Worm (Caenorhabditis elegans) whole organism, L4 larva: ENCODE data around the gene str-81.
A peak's percentile ranks its signal among the peaks of the same experiment; 100 is the strongest.

Experiments used
- F10B5.3 ChIP-seq: sonication (generic microtip); optimal IDR thresholded peaks from 2 replicates; lab custom pipeline; 2016; ENCODE audit warnings: mild to moderate bottlenecking, missing genetic modification characterization, missing compliant biosample characterization
- Y5F2A.4 ChIP-seq: fragments of 200-800 bp; sonication (Bioruptor generic); optimal IDR thresholded peaks from 2 replicates; lab custom pipeline; 2018; ENCODE audit warnings: mild to moderate bottlenecking, missing genetic modification characterization, missing compliant biosample characterization
- ceh-44 ChIP-seq: fragments of 200-800 bp; sonication (Bioruptor generic); IDR thresholded peaks from 2 replicates; pipeline ENCODE4 v1.3.6; 2022; ENCODE audit warnings: missing genetic modification reagents, missing genetic modification characterization, missing compliant biosample characterization
- ces-1 ChIP-seq: fragments of 150-350 bp; sonication (generic microtip); optimal IDR thresholded peaks from 4 replicates; lab custom pipeline; 2014; ENCODE audit warnings: missing biosample characterization, missing genetic modification reagents, missing genetic modification characterization
- cey-2 ChIP-seq: sonication (generic microtip); optimal IDR thresholded peaks from 3 replicates; lab custom pipeline; 2017; ENCODE audit warnings: missing genetic modification characterization, mild to moderate bottlenecking, missing compliant biosample characterization, antibody characterized with exemption, borderline replicate concordance; ENCODE audit not compliant: insufficient read depth
- daf-16 ChIP-seq, 3 experiments: sonication (generic microtip); optimal IDR thresholded peaks; 2 replicates each; lab custom pipeline; 2016 to 2017; ENCODE audit warnings: missing genetic modification characterization in 3 of 3, missing genetic modification reagents in 3 of 3, mild to moderate bottlenecking in 2 of 3, missing compliant biosample characterization in 2 of 3, missing biosample characterization in 1 of 3, moderate library complexity in 1 of 3
- daf-8 ChIP-seq: fragments of 200-800 bp; sonication (Bioruptor generic); IDR thresholded peaks from 2 replicates; pipeline ENCODE4 v1.3.6; 2022; ENCODE audit warnings: missing genetic modification characterization, missing compliant biosample characterization
- dmd-6 ChIP-seq: fragments of 200-800 bp; sonication (Bioruptor generic); IDR thresholded peaks from 2 replicates; pipeline ENCODE4 v1.3.6; 2022; ENCODE audit warnings: missing genetic modification reagents, missing genetic modification characterization, missing compliant biosample characterization
- dmd-9 ChIP-seq: fragments of 200-800 bp; sonication (Bioruptor generic); IDR thresholded peaks from 2 replicates; pipeline ENCODE4 v1.3.6; 2022; ENCODE audit warnings: missing genetic modification reagents, missing genetic modification characterization, missing compliant biosample characterization
- dpl-1 ChIP-seq: fragments of 150-350 bp; optimal IDR thresholded peaks from 2 replicates; lab custom pipeline; 2014; ENCODE audit warnings: missing biosample characterization, missing genetic modification reagents, missing genetic modification characterization
- egl-43 ChIP-seq: fragments of 200-800 bp; sonication (Bioruptor generic); IDR thresholded peaks from 2 replicates; pipeline ENCODE4 v1.3.6; 2022; ENCODE audit warnings: missing genetic modification reagents, missing genetic modification characterization, missing compliant biosample characterization
- gei-8 ChIP-seq: fragments of 200-800 bp; sonication (Bioruptor generic); optimal IDR thresholded peaks from 2 replicates; lab custom pipeline; 2018; ENCODE audit warnings: mild to moderate bottlenecking, missing genetic modification characterization, missing compliant biosample characterization
- hmg-1.1 ChIP-seq: fragments of 200-800 bp; sonication (Bioruptor generic); IDR thresholded peaks from 2 replicates; pipeline ENCODE4 v1.3.6; 2022; ENCODE audit warnings: missing genetic modification reagents, missing genetic modification characterization, missing compliant biosample characterization
- jun-1 ChIP-seq: fragments of 150-350 bp; optimal IDR thresholded peaks from 2 replicates; lab custom pipeline; 2014; ENCODE audit warnings: missing biosample characterization, missing genetic modification reagents, missing genetic modification characterization
- lim-7 ChIP-seq: fragments of 200-800 bp; sonication (Bioruptor generic); IDR thresholded peaks from 2 replicates; pipeline ENCODE4 v1.3.6; 2022; ENCODE audit warnings: missing genetic modification characterization, missing compliant biosample characterization
- lin-15B ChIP-seq: fragments of 150-350 bp; sonication (generic microtip); optimal IDR thresholded peaks from 3 replicates; lab custom pipeline; 2014; ENCODE audit warnings: missing biosample characterization, missing genetic modification characterization
- lin-38 ChIP-seq: fragments of 200-800 bp; sonication (Bioruptor generic); IDR thresholded peaks from 2 replicates; pipeline ENCODE4 v1.3.6; 2022; ENCODE audit warnings: missing genetic modification reagents, missing genetic modification characterization, missing compliant biosample characterization
- nhr-42 ChIP-seq: fragments of 200-800 bp; sonication (Bioruptor generic); IDR thresholded peaks from 2 replicates; pipeline ENCODE4 v1.3.6; 2022; ENCODE audit warnings: missing genetic modification characterization, missing compliant biosample characterization
- pha-4 ChIP-seq, 2 experiments: fragments of 150-350 bp in 1 of 2; fragments of 200-800 bp in 1 of 2; sonication (Bioruptor generic) in 1 of 2; IDR thresholded peaks in 1 of 2; optimal IDR thresholded peaks in 1 of 2; 2 replicates each; pipeline versions ENCODE4 v1.3.6 to Lab custom; 2014 to 2022; ENCODE audit warnings: missing genetic modification characterization in 2 of 2, missing genetic modification reagents in 2 of 2, missing biosample characterization in 1 of 2, missing compliant biosample characterization in 1 of 2
- saeg-2 ChIP-seq: fragments of 200-800 bp; sonication (Bioruptor generic); IDR thresholded peaks from 2 replicates; pipeline ENCODE4 v1.3.6; 2022; ENCODE audit warnings: missing genetic modification reagents, missing genetic modification characterization, missing compliant biosample characterization
- set-16 ChIP-seq: fragments of 200-800 bp; sonication (Bioruptor generic); IDR thresholded peaks from 2 replicates; pipeline ENCODE4 v1.3.6; 2022; ENCODE audit warnings: missing genetic modification reagents, missing genetic modification characterization, missing compliant biosample characterization
- skn-1 ChIP-seq: fragments of 150-350 bp; optimal IDR thresholded peaks from 2 replicates; lab custom pipeline; 2014; ENCODE audit warnings: missing biosample characterization, missing genetic modification characterization
- snpc-4 ChIP-seq: fragments of 150-350 bp; optimal IDR thresholded peaks from 2 replicates; lab custom pipeline; 2014; ENCODE audit warnings: missing biosample characterization, missing genetic modification characterization
- spr-1 ChIP-seq: sonication (generic microtip); optimal IDR thresholded peaks from 2 replicates; lab custom pipeline; 2016; ENCODE audit warnings: mild to moderate bottlenecking, missing genetic modification characterization, missing compliant biosample characterization
- spr-3 ChIP-seq: fragments of 200-800 bp; sonication (Bioruptor generic); optimal IDR thresholded peaks from 2 replicates; lab custom pipeline; 2018; ENCODE audit warnings: mild to moderate bottlenecking, missing genetic modification characterization, missing compliant biosample characterization
- unc-130 ChIP-seq: sonication (generic microtip); optimal IDR thresholded peaks from 2 replicates; lab custom pipeline; 2016; ENCODE audit warnings: missing genetic modification reagents, missing genetic modification characterization, missing compliant biosample characterization
- unc-39 ChIP-seq: sonication (generic microtip); optimal IDR thresholded peaks from 2 replicates; lab custom pipeline; 2017; ENCODE audit warnings: missing biosample characterization, missing genetic modification characterization
- unc-62 ChIP-seq, 3 experiments: fragments of 150-350 bp in 1 of 3; sonication (generic microtip); optimal IDR thresholded peaks in 2 of 3; peaks in 1 of 3; 1 replicate in 1 of 3; 2 replicates in 2 of 3; lab custom pipeline; 2014 to 2017; ENCODE audit warnings: missing biosample characterization in 3 of 3, missing genetic modification characterization in 3 of 3, missing genetic modification reagents in 3 of 3, missing genotype in 1 of 3
- vab-7 ChIP-seq: fragments of 200-800 bp; sonication (Bioruptor generic); IDR thresholded peaks from 2 replicates; pipeline ENCODE4 v1.3.6; 2022; ENCODE audit warnings: missing genetic modification reagents, missing genetic modification characterization, missing compliant biosample characterization
- ztf-11 ChIP-seq: fragments of 150-350 bp; optimal IDR thresholded peaks from 2 replicates; lab custom pipeline; 2014; ENCODE audit warnings: missing biosample characterization, missing genetic modification characterization

str-81 gene

ce11 chrV:19181684-19182083, 69.2 kb downstream of the str-81 start:
- TF ChIP-seq lin-15B (tag; lab: Kevin White, UChicago) (no peak), ztf-11 (tag; lab: Kevin White, UChicago) (no peak), snpc-4 (no peak), daf-16 (GFP tag; optimal IDR thresholded peaks at IDR 0.05; lab: Kevin White, UChicago) (no peak), daf-16 (tag; optimal IDR thresholded peaks at IDR 0.05; lab: Kevin White, UChicago) (no peak), F10B5.3 (tag; lab: Kevin White, UChicago) (no peak), set-16 (no peak), ces-1 (GFP tag; lab: Kevin White, UChicago) (no peak), unc-62 (GFP tag; optimal IDR thresholded peaks at IDR 0.05 in 1 of 2; lab: Kevin White, UChicago) (no peak), unc-62 (tag; optimal IDR thresholded peaks at IDR 0.05; lab: Kevin White, UChicago) (no peak)

- TF ChIP-seq vab-7 (GFP tag; lab: Robert Waterston, UW) (no peak), unc-39 (no peak), nhr-42 (no peak), jun-1 (tag; lab: Kevin White, UChicago) (no peak), lim-7 (GFP tag; lab: Robert Waterston, UW) (no peak), spr-3 (GFP tag; lab: Kevin White, UChicago) (no peak), dmd-6 (GFP tag; lab: Robert Waterston, UW) (no peak), pha-4 (GFP tag; IDR thresholded peaks at IDR 0.05; lab: Robert Waterston, UW) (no peak), pha-4 (tag; optimal IDR thresholded peaks at IDR 0.05; lab: Kevin White, UChicago) (no peak), spr-1 (tag; lab: Kevin White, UChicago) (no peak), dmd-9 (GFP tag; lab: Robert Waterston, UW) (no peak), gei-8 (GFP tag; lab: Kevin White, UChicago) (no peak), egl-43 (GFP tag; lab: Robert Waterston, UW) (no peak), ceh-44 (GFP tag; lab: Robert Waterston, UW) (no peak), lin-15B (tag; lab: Kevin White, UChicago) (no peak)
Measured at ce11 chrV:19178896-19179295, 72.0 kb downstream of the str-81 start.

ce11 chrV:19177804-19178203, 73.1 kb downstream of the str-81 start:
- TF ChIP-seq lin-38 (GFP tag; lab: Robert Waterston, UW) (peak; percentile 42; the same call in 1 of the 2 replicates), saeg-2 (GFP tag; lab: Robert Waterston, UW) (no peak), skn-1 (tag; lab: Kevin White, UChicago) (no peak), set-16 (0 out of 2 replicates have a peak, but pooled peaks have one; percentile 11), daf-8 (GFP tag; lab: Robert Waterston, UW) (no peak), unc-130 (GFP tag; lab: Kevin White, UChicago) (no peak), Y5F2A.4 (GFP tag; lab: Kevin White, UChicago) (no peak)

ce11 chrV:19177070-19177469, 73.8 kb downstream of the str-81 start:
- TF ChIP-seq hmg-1.1 (GFP tag; lab: Robert Waterston, UW) = no peak
- no peak for TF ChIP-seq cey-2 (tag; lab: Kevin White, UChicago)
- no peak for TF ChIP-seq gei-8 (GFP tag; lab: Kevin White, UChicago)
- TF ChIP-seq dpl-1 (GFP tag; lab: Kevin White, UChicago) = no peak
- TF ChIP-seq, all 104 proteins: peak for 0

ce11 chrV:19175714-19176113, 75.2 kb downstream of the str-81 start:
- TF ChIP-seq daf-16 (GFP tag; optimal IDR thresholded peaks at IDR 0.05; lab: Kevin White, UChicago) = no peak
- no peak for TF ChIP-seq daf-16 (tag; optimal IDR thresholded peaks at IDR 0.05; lab: Kevin White, UChicago)
- TF ChIP-seq unc-62 (GFP tag; optimal IDR thresholded peaks at IDR 0.05 in 1 of 2; lab: Kevin White, UChicago) = peak in 1 of 2 experiments; percentile 90
- TF ChIP-seq unc-62 (tag; optimal IDR thresholded peaks at IDR 0.05; lab: Kevin White, UChicago) = no peak
